Fruit fly (Drosophila melanogaster) whole organism, embryonic: ENCODE data around the gene CG16953.

Experiments used
- CG12659 ChIP-seq: fragments of 200-800 bp; sonication (Bioruptor generic); optimal IDR thresholded peaks from 3 replicates; lab custom pipeline; 2017; ENCODE audit warnings: mild to moderate bottlenecking, missing biosample characterization, missing genetic modification reagents, missing genetic modification characterization
- CG15696 ChIP-seq: fragments of 200-800 bp; sonication (Bioruptor generic); optimal IDR thresholded peaks from 2 replicates; lab custom pipeline; 2019; ENCODE audit warnings: missing biosample characterization, mild to moderate bottlenecking, missing genetic modification characterization, moderate library complexity
- ap ChIP-seq: fragments of 200-800 bp; sonication (Bioruptor generic); IDR thresholded peaks from 2 replicates; pipeline ENCODE4 v1.3.6; 2022; ENCODE audit warnings: missing biosample characterization, missing genetic modification characterization
- bowl ChIP-seq: fragments of 200-800 bp; sonication (Bioruptor generic); IDR thresholded peaks from 2 replicates; pipeline ENCODE4 v1.3.6; 2022; ENCODE audit warnings: missing biosample characterization, missing genetic modification characterization
- nmo ChIP-seq: fragments of 200-800 bp; sonication (Bioruptor generic); optimal IDR thresholded peaks from 2 replicates; lab custom pipeline; 2018; ENCODE audit warnings: missing biosample characterization, mild to moderate bottlenecking, missing genetic modification characterization, moderate library complexity
- onecut ChIP-seq: fragments of 200-800 bp; sonication (Bioruptor generic); IDR thresholded peaks from 2 replicates; pipeline ENCODE4 v1.3.6; 2022; ENCODE audit warnings: missing biosample characterization, missing genetic modification characterization
- seq ChIP-seq: fragments of 200-800 bp; sonication (Bioruptor generic); IDR thresholded peaks from 2 replicates; pipeline ENCODE4 v1.3.6; 2022; ENCODE audit warnings: missing biosample characterization, missing genetic modification characterization
- shn ChIP-seq: fragments of 200-800 bp; sonication (Bioruptor generic); optimal IDR thresholded peaks from 3 replicates; lab custom pipeline; 2016; ENCODE audit warnings: missing biosample characterization, missing genetic modification characterization

dm6 chr3R:20579816-20580215 lies 5.8 kb downstream of the CG16953 start, which contains the start of the genes EloB and Srp14:
- peak; percentile 90 for TF ChIP-seq CG12659 (GFP tag; lab: Kevin White, UChicago)
- TF ChIP-seq ap: 0 out of 2 replicates have a peak, but pooled peaks have one; percentile 33
- TF ChIP-seq onecut (GFP tag; lab: Robert Waterston, UW): peak; percentile 59
- TF ChIP-seq nmo (GFP tag; lab: Kevin White, UChicago): peak; percentile 89
- peak; percentile 87 for TF ChIP-seq CG15696
- TF ChIP-seq bowl (GFP tag; lab: Robert Waterston, UW): peak; percentile 18; the same call in 1 of the 2 replicates
- peak; percentile 74 for TF ChIP-seq seq (GFP tag; lab: Robert Waterston, UW)
- peak; percentile 70 for TF ChIP-seq shn (GFP tag; lab: Kevin White, UChicago)
